Fruit fly (Drosophila melanogaster) whole organism, embryonic: ENCODE measurements around the gene CG12522.

ENCODE experiments used
- Adf1 ChIP-seq: fragments of 200-800 bp; sonication (Bioruptor generic); IDR thresholded peaks from 2 replicates; pipeline ENCODE4 v1.3.6; 2022; ENCODE audit warnings: missing biosample characterization, missing genetic modification characterization
- Bdp1 ChIP-seq: fragments of 200-800 bp; sonication (Bioruptor generic); optimal IDR thresholded peaks from 3 replicates; lab custom pipeline; 2016; ENCODE audit warnings: missing biosample characterization, missing genetic modification characterization
- CG10147 ChIP-seq: fragments of 200-800 bp; sonication (Bioruptor generic); optimal IDR thresholded peaks from 2 replicates; lab custom pipeline; 2019; ENCODE audit warnings: missing biosample characterization, mild to moderate bottlenecking, missing genetic modification characterization, moderate library complexity
- CG10565 ChIP-seq: fragments of 200-800 bp; sonication (Bioruptor generic); optimal IDR thresholded peaks from 3 replicates; lab custom pipeline; 2016; ENCODE audit warnings: missing biosample characterization, mild to moderate bottlenecking, missing genetic modification characterization
- CG11696 ChIP-seq: fragments of 200-800 bp; sonication (Bioruptor generic); IDR thresholded peaks from 2 replicates; pipeline ENCODE4 v1.3.6; 2022; ENCODE audit warnings: missing biosample characterization, missing genetic modification characterization
- CG12219 ChIP-seq: fragments of 200-800 bp; sonication (Bioruptor generic); optimal IDR thresholded peaks from 3 replicates; lab custom pipeline; 2018; ENCODE audit warnings: missing biosample characterization, mild to moderate bottlenecking, missing genetic modification characterization
- CG12299 ChIP-seq: fragments of 200-800 bp; sonication (Bioruptor generic); optimal IDR thresholded peaks from 2 replicates; lab custom pipeline; 2018; ENCODE audit warnings: missing biosample characterization, mild to moderate bottlenecking, missing genetic modification characterization
- CG13424 ChIP-seq: fragments of 200-800 bp; sonication (Bioruptor generic); optimal IDR thresholded peaks from 2 replicates; lab custom pipeline; 2019; ENCODE audit warnings: missing biosample characterization, mild to moderate bottlenecking, missing genetic modification characterization, moderate library complexity
- CG14014 ChIP-seq: fragments of 200-800 bp; sonication (Bioruptor generic); IDR thresholded peaks from 2 replicates; pipeline ENCODE4 v1.3.6; 2022; ENCODE audit warnings: missing biosample characterization, missing genetic modification characterization
- CG15696 ChIP-seq: fragments of 200-800 bp; sonication (Bioruptor generic); optimal IDR thresholded peaks from 2 replicates; lab custom pipeline; 2019; ENCODE audit warnings: missing biosample characterization, mild to moderate bottlenecking, missing genetic modification characterization, moderate library complexity
- CG1602 ChIP-seq: fragments of 200-800 bp; sonication (Bioruptor generic); optimal IDR thresholded peaks from 3 replicates; lab custom pipeline; 2016; ENCODE audit warnings: missing biosample characterization, missing genetic modification characterization
- CG1603 ChIP-seq: fragments of 200-800 bp; sonication (Bioruptor generic); optimal IDR thresholded peaks from 2 replicates; lab custom pipeline; 2019; ENCODE audit warnings: missing biosample characterization, mild to moderate bottlenecking, missing genetic modification characterization, moderate library complexity
- CG16813 ChIP-seq: fragments of 200-800 bp; sonication (Bioruptor generic); IDR thresholded peaks from 3 replicates; pipeline ENCODE4 v1.3.6; 2022; ENCODE audit warnings: missing biosample characterization, missing genetic modification characterization; ENCODE audit not compliant: partially characterized antibody
- CG17359 ChIP-seq: fragments of 200-800 bp; sonication (Bioruptor generic); optimal IDR thresholded peaks from 3 replicates; lab custom pipeline; 2018; ENCODE audit warnings: missing biosample characterization, mild to moderate bottlenecking, missing genetic modification characterization, moderate library complexity
- CG17385 ChIP-seq: fragments of 200-800 bp; sonication (Bioruptor generic); optimal IDR thresholded peaks from 3 replicates; lab custom pipeline; 2018; ENCODE audit warnings: missing biosample characterization, mild to moderate bottlenecking, missing genetic modification characterization
- CG1792 ChIP-seq: fragments of 200-800 bp; sonication (Bioruptor generic); optimal IDR thresholded peaks from 2 replicates; lab custom pipeline; 2016; ENCODE audit warnings: missing biosample characterization, missing genetic modification characterization
- CG2199 ChIP-seq: fragments of 200-800 bp; sonication (Bioruptor generic); IDR thresholded peaks from 3 replicates; pipeline ENCODE4 v1.3.6; 2022; ENCODE audit warnings: missing biosample characterization, missing genetic modification characterization
- CG2875 ChIP-seq: fragments of 200-800 bp; sonication (Bioruptor generic); optimal IDR thresholded peaks from 2 replicates; lab custom pipeline; 2017; ENCODE audit warnings: missing biosample characterization, mild to moderate bottlenecking, missing genetic modification characterization, missing genetic modification reagents
- CG4282 ChIP-seq: fragments of 200-800 bp; sonication (Bioruptor generic); optimal IDR thresholded peaks from 2 replicates; lab custom pipeline; 2016; ENCODE audit warnings: missing biosample characterization, missing genetic modification characterization
- CG5180 ChIP-seq: fragments of 200-800 bp; sonication (Bioruptor generic); optimal IDR thresholded peaks from 3 replicates; lab custom pipeline; 2017; ENCODE audit warnings: missing biosample characterization, missing genetic modification characterization, mild to moderate bottlenecking, moderate library complexity, missing genetic modification reagents
- D19A ChIP-seq: fragments of 200-800 bp; optimal IDR thresholded peaks from 3 replicates; lab custom pipeline; 2019; ENCODE audit warnings: missing biosample characterization, mild to moderate bottlenecking, missing genetic modification characterization, moderate library complexity
- Dll ChIP-seq: fragments of 200-800 bp; sonication (Bioruptor generic); IDR thresholded peaks from 4 replicates; pipeline ENCODE4 v1.3.6; 2022; ENCODE audit warnings: missing biosample characterization, missing genetic modification characterization; ENCODE audit not compliant: partially characterized antibody
- HLH4C ChIP-seq: fragments of 200-800 bp; sonication (Bioruptor generic); IDR thresholded peaks from 3 replicates; pipeline ENCODE4 v1.3.6; 2022; ENCODE audit warnings: missing biosample characterization, missing genetic modification characterization; ENCODE audit not compliant: partially characterized antibody
- HLHmδ ChIP-seq: fragments of 200-800 bp; sonication (Bioruptor generic); optimal IDR thresholded peaks from 2 replicates; lab custom pipeline; 2018; ENCODE audit warnings: missing biosample characterization, mild to moderate bottlenecking, missing genetic modification characterization, moderate library complexity
- NC2α ChIP-seq: fragments of 200-800 bp; sonication (Bioruptor generic); optimal IDR thresholded peaks from 2 replicates; lab custom pipeline; 2016; ENCODE audit warnings: missing biosample characterization, missing genetic modification characterization
- NFAT ChIP-seq: fragments of 200-800 bp; sonication (Bioruptor generic); IDR thresholded peaks from 2 replicates; pipeline ENCODE4 v1.3.6; 2022; ENCODE audit warnings: missing biosample characterization, missing genetic modification characterization
- Nf-YA ChIP-seq: fragments of 200-800 bp; sonication (Bioruptor generic); IDR thresholded peaks from 2 replicates; pipeline ENCODE4 v1.3.6; 2022; ENCODE audit warnings: missing biosample characterization, missing genetic modification characterization
- Sry-β ChIP-seq: fragments of 200-800 bp; sonication (Bioruptor generic); optimal IDR thresholded peaks from 2 replicates; lab custom pipeline; 2018; ENCODE audit warnings: missing biosample characterization, mild to moderate bottlenecking, missing genetic modification characterization, moderate library complexity
- Trl ChIP-seq, 3 experiments: fragments of >200 bp in 2 of 3; fragments of 200-800 bp in 1 of 3; sonication (Bioruptor generic) in 1 of 3; optimal IDR thresholded peaks; 2 replicates in 1 of 3; 3 replicates in 2 of 3; lab custom pipeline; 2016 to 2017; ENCODE audit warnings: missing biosample characterization in 1 of 3, missing genetic modification characterization in 1 of 3
- ash1 ChIP-seq: fragments of 200-800 bp; sonication (Bioruptor generic); optimal IDR thresholded peaks from 2 replicates; lab custom pipeline; 2018; ENCODE audit warnings: missing biosample characterization, mild to moderate bottlenecking, missing genetic modification characterization
- bsh ChIP-seq, 2 experiments: fragments of 200-800 bp; sonication (Bioruptor generic); optimal IDR thresholded peaks; 2 replicates each; lab custom pipeline; 2017 to 2018; ENCODE audit warnings: mild to moderate bottlenecking in 2 of 2, missing biosample characterization in 2 of 2, missing genetic modification characterization in 2 of 2, moderate library complexity in 1 of 2
- cwo ChIP-seq: fragments of 200-800 bp; sonication (Bioruptor generic); optimal IDR thresholded peaks from 3 replicates; lab custom pipeline; 2017; ENCODE audit warnings: missing biosample characterization, missing genetic modification characterization, mild to moderate bottlenecking, moderate library complexity, missing genetic modification reagents
- dimm ChIP-seq: fragments of 200-800 bp; sonication (Bioruptor generic); IDR thresholded peaks from 2 replicates; pipeline ENCODE4 v1.3.6; 2022; ENCODE audit warnings: missing biosample characterization, missing genetic modification characterization
- disco-r ChIP-seq: fragments of 200-800 bp; sonication (Bioruptor generic); optimal IDR thresholded peaks from 2 replicates; lab custom pipeline; 2016; ENCODE audit warnings: missing biosample characterization, missing genetic modification characterization
- dpn ChIP-seq, 2 experiments: fragments of 200-800 bp; sonication (Bioruptor generic); optimal IDR thresholded peaks; 3 replicates each; lab custom pipeline; 2016; ENCODE audit warnings: missing biosample characterization in 2 of 2, missing genetic modification characterization in 2 of 2
- lilli ChIP-seq: fragments of 200-800 bp; sonication (Bioruptor generic); optimal IDR thresholded peaks from 3 replicates; lab custom pipeline; 2016; ENCODE audit warnings: missing biosample characterization, missing genetic modification characterization
- nau ChIP-seq: fragments of 200-800 bp; sonication (Bioruptor generic); optimal IDR thresholded peaks from 3 replicates; lab custom pipeline; 2017; ENCODE audit warnings: missing biosample characterization, mild to moderate bottlenecking, missing genetic modification characterization, missing genetic modification reagents
- nerfin-2 ChIP-seq: fragments of 200-800 bp; sonication (Bioruptor generic); IDR thresholded peaks from 2 replicates; pipeline ENCODE4 v1.3.6; 2022; ENCODE audit warnings: missing biosample characterization, missing genetic modification characterization; ENCODE audit not compliant: partially characterized antibody
- peb ChIP-seq: fragments of 200-800 bp; sonication (Bioruptor generic); IDR thresholded peaks from 2 replicates; pipeline ENCODE4 v1.3.6; 2022; ENCODE audit warnings: missing biosample characterization, missing genetic modification characterization
- pros ChIP-seq: fragments of 200-800 bp; sonication (Bioruptor generic); optimal IDR thresholded peaks from 3 replicates; lab custom pipeline; 2019; ENCODE audit warnings: missing biosample characterization, mild to moderate bottlenecking, missing genetic modification characterization, moderate library complexity
- pum ChIP-seq: fragments of 200-800 bp; sonication (Bioruptor generic); optimal IDR thresholded peaks from 2 replicates; lab custom pipeline; 2016; ENCODE audit warnings: missing biosample characterization, missing genetic modification characterization
- pzg ChIP-seq: fragments of 200-800 bp; sonication (Bioruptor generic); optimal IDR thresholded peaks from 3 replicates; lab custom pipeline; 2018; ENCODE audit warnings: missing biosample characterization, mild to moderate bottlenecking, missing genetic modification characterization, moderate library complexity
- rib ChIP-seq: fragments of 200-800 bp; sonication (Bioruptor generic); IDR thresholded peaks from 2 replicates; pipeline ENCODE4 v1.3.6; 2022; ENCODE audit warnings: missing biosample characterization, missing genetic modification characterization
- sd ChIP-seq: fragments of 200-800 bp; sonication (Bioruptor generic); optimal IDR thresholded peaks from 3 replicates; lab custom pipeline; 2018; ENCODE audit warnings: missing biosample characterization, mild to moderate bottlenecking, missing genetic modification characterization, moderate library complexity
- tap ChIP-seq: fragments of 200-800 bp; optimal IDR thresholded peaks from 3 replicates; lab custom pipeline; 2019; ENCODE audit warnings: missing biosample characterization, mild to moderate bottlenecking, missing genetic modification characterization, moderate library complexity
- tgo ChIP-seq: fragments of 200-800 bp; sonication (Bioruptor generic); IDR thresholded peaks from 3 replicates; pipeline ENCODE4 v1.3.6; 2022; ENCODE audit warnings: missing biosample characterization, missing genetic modification characterization
- unpg ChIP-seq: fragments of 200-800 bp; sonication (Bioruptor generic); optimal IDR thresholded peaks from 3 replicates; lab custom pipeline; 2018; ENCODE audit warnings: missing biosample characterization, mild to moderate bottlenecking, missing genetic modification characterization, moderate library complexity
- vfl ChIP-seq: fragments of 200-800 bp; sonication (Bioruptor generic); optimal IDR thresholded peaks from 2 replicates; lab custom pipeline; 2016; ENCODE audit warnings: missing biosample characterization, missing genetic modification characterization
- vvl ChIP-seq: fragments of 200-800 bp; sonication (Bioruptor generic); IDR thresholded peaks from 2 replicates; pipeline ENCODE4 v1.3.6; 2022; ENCODE audit warnings: missing biosample characterization, missing genetic modification characterization

Gene CG12522

dm6 chr3L:11064689-11065088, 43.3 kb upstream of the CG12522 start, which contains the start of the genes CG32075, CG45101 and SuUR (continued):
- peak; percentile 67 for TF ChIP-seq CG10147 (GFP tag; lab: Kevin White, UChicago)
- peak in 1 of 2 experiments; percentile 85 for TF ChIP-seq bsh (GFP tag; optimal IDR thresholded peaks at IDR 0.05; lab: Kevin White, UChicago)
- peak; percentile 96 for TF ChIP-seq Sry-β (GFP tag; lab: Kevin White, UChicago)
- no peak for TF ChIP-seq HLH4C
- peak; percentile 75 for TF ChIP-seq pzg
- peak; percentile 51 for TF ChIP-seq disco-r
- no peak for TF ChIP-seq Trl (optimal IDR thresholded peaks at IDR 0.05; lab: Kevin White, UChicago)
- TF ChIP-seq Trl (GFP tag; optimal IDR thresholded peaks at IDR 0.05; lab: Kevin White, UChicago) = peak; percentile 93
- no peak for TF ChIP-seq CG10565 (GFP tag; lab: Kevin White, UChicago)
- TF ChIP-seq dpn (GFP tag; optimal IDR thresholded peaks at IDR 0.05; lab: Kevin White, UChicago) = peak; percentile 91 to 92
- TF ChIP-seq CG2875 (GFP tag; lab: Kevin White, UChicago) = peak; percentile 39
- peak; percentile 95 for TF ChIP-seq lilli (GFP tag; lab: Kevin White, UChicago)
- TF ChIP-seq CG14014 (GFP tag; lab: Robert Waterston, UW) = peak; percentile 87
- peak; percentile 70 for TF ChIP-seq NC2α (GFP tag; lab: Kevin White, UChicago)
- TF ChIP-seq cwo = peak; percentile 64
- peak; percentile 82 for TF ChIP-seq unpg (GFP tag; lab: Kevin White, UChicago)
- TF ChIP-seq CG17359 (tag; lab: Kevin White, UChicago) = peak; percentile 85
- no peak for TF ChIP-seq pros (GFP tag; lab: Kevin White, UChicago)
- TF ChIP-seq CG16813 = no peak
- TF ChIP-seq CG12219 (GFP tag; lab: Kevin White, UChicago) = peak; percentile 57
- TF ChIP-seq CG4282 (GFP tag; lab: Kevin White, UChicago) = peak; percentile 74
- peak; percentile 90 for TF ChIP-seq CG13424
- peak; percentile 56; the same call in 1 of the 3 replicates for TF ChIP-seq CG2199 (GFP tag; lab: Robert Waterston, UW)
- TF ChIP-seq Dll (GFP tag; lab: Robert Waterston, UW) = no peak
- TF ChIP-seq CG15696 (tag; lab: Kevin White, UChicago) = peak; percentile 84
- TF ChIP-seq CG1602 (GFP tag; lab: Kevin White, UChicago) = peak; percentile 92
- no peak for TF ChIP-seq HLHmδ (GFP tag; lab: Kevin White, UChicago)
- TF ChIP-seq Adf1 (GFP tag; lab: Robert Waterston, UW) = peak; percentile 66
- peak; percentile 69 for TF ChIP-seq CG1792 (GFP tag; lab: Kevin White, UChicago)
- TF ChIP-seq CG5180 (GFP tag; lab: Kevin White, UChicago) = peak; percentile 59
- TF ChIP-seq Nf-YA (GFP tag; lab: Robert Waterston, UW) = peak; percentile 69; the same call in 1 of the 2 replicates
- 0 out of 2 replicates have a peak, but pooled peaks have one; percentile 7 for TF ChIP-seq dimm (GFP tag; lab: Robert Waterston, UW)
- peak; percentile 41; the same call in 1 of the 2 replicates for TF ChIP-seq CG11696
- TF ChIP-seq CG12299 = peak; percentile 61
- TF ChIP-seq Bdp1 (GFP tag; lab: Kevin White, UChicago) = peak; percentile 79
- TF ChIP-seq NFAT (GFP tag; lab: Robert Waterston, UW) = no peak; the same call in 1 of the 2 replicates
- TF ChIP-seq pum (GFP tag; lab: Kevin White, UChicago) = peak; percentile 87
- peak; percentile 86 for TF ChIP-seq vfl
- TF ChIP-seq D19A (tag; lab: Kevin White, UChicago) = peak; percentile 68
- no peak for TF ChIP-seq ash1 (GFP tag; lab: Kevin White, UChicago)
- peak; percentile 94 for TF ChIP-seq tgo (GFP tag; lab: Robert Waterston, UW)
- TF ChIP-seq nerfin-2 (GFP tag; lab: Robert Waterston, UW) = no peak
- peak; percentile 61 for TF ChIP-seq tap (tag; lab: Kevin White, UChicago)
- peak; percentile 87 for TF ChIP-seq sd (tag; lab: Kevin White, UChicago)
- peak; percentile 51 for TF ChIP-seq CG1603 (tag; lab: Kevin White, UChicago)
- peak; percentile 75 for TF ChIP-seq nau (GFP tag; lab: Kevin White, UChicago)
- TF ChIP-seq peb (GFP tag; lab: Robert Waterston, UW) = peak; percentile 87
- TF ChIP-seq CG17385 (GFP tag; lab: Kevin White, UChicago) = peak; percentile 81
- peak; percentile 91 for TF ChIP-seq vvl (GFP tag; lab: Robert Waterston, UW)
- peak; percentile 74 for TF ChIP-seq rib
